Worm (Caenorhabditis elegans) whole organism, young adult: ENCODE results near the gene T01D1.7.

ENCODE experiments used
- B0035.1 ChIP-seq: sonication (generic microtip); optimal IDR thresholded peaks from 2 replicates; lab custom pipeline; 2016; ENCODE audit warnings: missing genetic modification characterization, mild to moderate bottlenecking, missing compliant biosample characterization, missing genotype, missing genetic modification reagents
- F23B12.7 ChIP-seq: sonication (generic microtip); optimal IDR thresholded peaks from 2 replicates; lab custom pipeline; 2017; ENCODE audit warnings: missing genetic modification characterization, mild to moderate bottlenecking, missing compliant biosample characterization, antibody characterized with exemption, moderate library complexity; ENCODE audit not compliant: insufficient read depth
- F37B4.10 ChIP-seq: fragments of 200-800 bp; sonication (Bioruptor generic); IDR thresholded peaks from 2 replicates; pipeline ENCODE4 v1.3.6; 2022; ENCODE audit warnings: missing genetic modification characterization, missing compliant biosample characterization
- F39B2.1 ChIP-seq: fragments of 200-800 bp; sonication (Bioruptor generic); IDR thresholded peaks from 2 replicates; pipeline ENCODE4 v1.3.6; 2022; ENCODE audit warnings: missing genetic modification reagents, missing genetic modification characterization, missing compliant biosample characterization
- F52B5.7 ChIP-seq: sonication (generic microtip); optimal IDR thresholded peaks from 2 replicates; lab custom pipeline; 2016; ENCODE audit warnings: mild to moderate bottlenecking, missing genetic modification characterization, missing compliant biosample characterization
- F57C9.4 ChIP-seq: sonication (generic microtip); optimal IDR thresholded peaks from 2 replicates; lab custom pipeline; 2017; ENCODE audit warnings: mild to moderate bottlenecking, missing genetic modification characterization, missing compliant biosample characterization
- K11D2.4 ChIP-seq: fragments of 200-800 bp; sonication (Bioruptor generic); IDR thresholded peaks from 2 replicates; pipeline ENCODE4 v1.3.6; 2022; ENCODE audit warnings: missing genetic modification reagents, missing genetic modification characterization, missing compliant biosample characterization
- K12H6.12 ChIP-seq: fragments of 200-800 bp; sonication (Bioruptor generic); optimal IDR thresholded peaks from 2 replicates; lab custom pipeline; 2018; ENCODE audit warnings: mild to moderate bottlenecking, missing genetic modification characterization, missing compliant biosample characterization
- Y53G8AR.9 ChIP-seq: fragments of 200-800 bp; sonication (Bioruptor generic); conservative IDR thresholded peaks from 2 replicates; pipeline ENCODE4 v1.3.6; 2022; ENCODE audit warnings: missing genetic modification reagents, missing genetic modification characterization, missing compliant biosample characterization
- Y56A3A.18 ChIP-seq: fragments of 200-800 bp; sonication (Bioruptor generic); IDR thresholded peaks from 2 replicates; pipeline ENCODE4 v1.3.6; 2022; ENCODE audit warnings: missing genetic modification reagents, missing genetic modification characterization, missing compliant biosample characterization
- athp-1 ChIP-seq: sonication (generic microtip); optimal IDR thresholded peaks from 2 replicates; lab custom pipeline; 2017; ENCODE audit warnings: mild to moderate bottlenecking, missing genetic modification characterization, missing compliant biosample characterization
- attf-6 ChIP-seq: fragments of 200-800 bp; sonication (Bioruptor generic); IDR thresholded peaks from 2 replicates; pipeline ENCODE4 v1.3.6; 2022; ENCODE audit warnings: missing genetic modification reagents, missing genetic modification characterization, missing compliant biosample characterization
- ccch-3 ChIP-seq: fragments of 200-800 bp; sonication (Bioruptor generic); optimal IDR thresholded peaks from 2 replicates; lab custom pipeline; 2018; ENCODE audit warnings: mild to moderate bottlenecking, missing genetic modification characterization, missing compliant biosample characterization
- cebp-2 ChIP-seq: fragments of 200-800 bp; sonication (Bioruptor generic); IDR thresholded peaks from 2 replicates; pipeline ENCODE4 v1.3.6; 2022; ENCODE audit warnings: missing genetic modification characterization, missing compliant biosample characterization
- ceh-100 ChIP-seq: fragments of 200-800 bp; sonication (Bioruptor generic); IDR thresholded peaks from 2 replicates; pipeline ENCODE4 v1.3.6; 2022; ENCODE audit warnings: missing genetic modification reagents, missing genetic modification characterization, missing compliant biosample characterization
- ceh-58 ChIP-seq: fragments of 200-800 bp; sonication (Bioruptor generic); IDR thresholded peaks from 2 replicates; pipeline ENCODE4 v1.3.6; 2022; ENCODE audit warnings: missing genetic modification characterization, missing compliant biosample characterization
- chd-7 ChIP-seq: sonication (generic microtip); optimal IDR thresholded peaks from 2 replicates; lab custom pipeline; 2016; ENCODE audit warnings: mild to moderate bottlenecking, missing genetic modification characterization, moderate library complexity, missing compliant biosample characterization
- dpff-1 ChIP-seq: sonication (generic microtip); optimal IDR thresholded peaks from 2 replicates; lab custom pipeline; 2017; ENCODE audit warnings: mild to moderate bottlenecking, missing genetic modification characterization, missing compliant biosample characterization
- dpl-1 ChIP-seq: fragments of 150-350 bp; optimal IDR thresholded peaks from 2 replicates; lab custom pipeline; 2014; ENCODE audit warnings: missing biosample characterization, missing genetic modification reagents, missing genetic modification characterization
- efl-1 ChIP-seq: fragments of 150-350 bp; optimal IDR thresholded peaks from 2 replicates; lab custom pipeline; 2014; ENCODE audit warnings: missing biosample characterization, missing genetic modification reagents, missing genetic modification characterization
- egl-18 ChIP-seq: fragments of 200-800 bp; sonication (Bioruptor generic); IDR thresholded peaks from 2 replicates; pipeline ENCODE4 v1.3.6; 2022; ENCODE audit warnings: missing genetic modification reagents, missing genetic modification characterization, missing compliant biosample characterization
- ekl-4 ChIP-seq: fragments of 200-800 bp; sonication (Bioruptor generic); IDR thresholded peaks from 2 replicates; pipeline ENCODE4 v1.3.6; 2022; ENCODE audit warnings: missing genetic modification reagents, missing genetic modification characterization, missing compliant biosample characterization
- fkh-3 ChIP-seq: sonication (generic microtip); optimal IDR thresholded peaks from 2 replicates; lab custom pipeline; 2016; ENCODE audit warnings: mild to moderate bottlenecking, missing genetic modification characterization, missing compliant biosample characterization
- him-1 ChIP-seq: sonication (generic microtip); optimal IDR thresholded peaks from 2 replicates; lab custom pipeline; 2016; ENCODE audit warnings: missing genotype, missing genetic modification reagents, missing genetic modification characterization, missing compliant biosample characterization
- hlh-26 ChIP-seq: fragments of 200-800 bp; sonication (Bioruptor generic); conservative IDR thresholded peaks from 2 replicates; pipeline ENCODE4 v1.3.6; 2022; ENCODE audit warnings: missing genetic modification reagents, missing genetic modification characterization, missing compliant biosample characterization
- hmg-1.2 ChIP-seq: fragments of 200-800 bp; sonication (Bioruptor generic); IDR thresholded peaks from 2 replicates; pipeline ENCODE4 v1.3.6; 2022; ENCODE audit warnings: missing genetic modification reagents, missing genetic modification characterization, missing compliant biosample characterization
- hsf-1 ChIP-seq: fragments of 200-800 bp; sonication (Bioruptor generic); IDR thresholded peaks from 2 replicates; pipeline ENCODE4 v1.3.6; 2022; ENCODE audit warnings: missing genetic modification reagents, missing genetic modification characterization, missing compliant biosample characterization
- lag-1 ChIP-seq: fragments of 200-800 bp; sonication (Bioruptor generic); IDR thresholded peaks from 2 replicates; pipeline ENCODE4 v1.3.6; 2022; ENCODE audit warnings: missing genetic modification reagents, missing genetic modification characterization, missing compliant biosample characterization
- let-526 ChIP-seq: fragments of 200-800 bp; sonication (Bioruptor generic); IDR thresholded peaks from 2 replicates; pipeline ENCODE4 v1.3.6; 2022; ENCODE audit warnings: missing genetic modification reagents, missing genetic modification characterization, missing compliant biosample characterization
- lin-26 ChIP-seq: fragments of 200-800 bp; sonication (Bioruptor generic); IDR thresholded peaks from 2 replicates; pipeline ENCODE4 v1.3.6; 2022; ENCODE audit warnings: missing genetic modification reagents, missing genetic modification characterization, missing compliant biosample characterization
- lin-35 ChIP-seq, 3 experiments: fragments of 150-350 bp in 2 of 3; sonication (generic microtip) in 1 of 3; optimal IDR thresholded peaks; 2 replicates each; lab custom pipeline; 2014 to 2018; ENCODE audit warnings: missing biosample characterization in 3 of 3, missing genetic modification characterization in 3 of 3, missing genetic modification reagents in 3 of 3
- lir-1 ChIP-seq: fragments of 200-800 bp; sonication (Bioruptor generic); conservative IDR thresholded peaks from 2 replicates; pipeline ENCODE4 v1.3.6; 2022; ENCODE audit warnings: missing genetic modification reagents, missing genetic modification characterization, missing compliant biosample characterization
- lsy-27 ChIP-seq: sonication (generic microtip); optimal IDR thresholded peaks from 2 replicates; lab custom pipeline; 2017; ENCODE audit warnings: missing genetic modification characterization, mild to moderate bottlenecking, missing compliant biosample characterization, antibody characterized with exemption, missing genotype, borderline replicate concordance; ENCODE audit not compliant: insufficient read depth
- madf-10 ChIP-seq: sonication (generic microtip); optimal IDR thresholded peaks from 2 replicates; lab custom pipeline; 2016; ENCODE audit warnings: mild to moderate bottlenecking, missing genetic modification characterization, missing compliant biosample characterization
- madf-3 ChIP-seq: fragments of 200-800 bp; sonication (Bioruptor generic); IDR thresholded peaks from 2 replicates; pipeline ENCODE4 v1.3.6; 2022; ENCODE audit warnings: missing genetic modification reagents, missing genetic modification characterization, missing compliant biosample characterization
- mes-4 ChIP-seq: sonication (generic microtip); optimal IDR thresholded peaks from 2 replicates; lab custom pipeline; 2016; ENCODE audit warnings: missing genotype, missing genetic modification characterization, missing compliant biosample characterization
- mxl-1 ChIP-seq: sonication (generic microtip); optimal IDR thresholded peaks from 2 replicates; lab custom pipeline; 2016; ENCODE audit warnings: missing genetic modification characterization, missing compliant biosample characterization
- nfya-1 ChIP-seq: sonication (generic microtip); optimal IDR thresholded peaks from 2 replicates; lab custom pipeline; 2017; ENCODE audit warnings: antibody characterized with exemption, missing compliant biosample characterization, missing genetic modification characterization, borderline replicate concordance; ENCODE audit not compliant: insufficient read depth
- nhr-120 ChIP-seq: fragments of 200-800 bp; sonication (Bioruptor generic); IDR thresholded peaks from 2 replicates; pipeline ENCODE4 v1.3.6; 2022; ENCODE audit warnings: missing genetic modification characterization, missing compliant biosample characterization
- nhr-80 ChIP-seq: sonication (generic microtip); optimal IDR thresholded peaks from 2 replicates; lab custom pipeline; 2016; ENCODE audit warnings: missing genetic modification characterization, missing compliant biosample characterization
- rcor-1 ChIP-seq: fragments of 200-800 bp; sonication (Bioruptor generic); IDR thresholded peaks from 2 replicates; pipeline ENCODE4 v1.3.6; 2022; ENCODE audit warnings: missing genetic modification reagents, missing genetic modification characterization, missing compliant biosample characterization
- sea-2 ChIP-seq: fragments of 200-800 bp; sonication (Bioruptor generic); IDR thresholded peaks from 2 replicates; pipeline ENCODE4 v1.3.6; 2022; ENCODE audit warnings: missing genetic modification characterization, missing compliant biosample characterization
- snpc-1.1 ChIP-seq: sonication (generic microtip); optimal IDR thresholded peaks from 2 replicates; lab custom pipeline; 2017; ENCODE audit warnings: missing genetic modification characterization, mild to moderate bottlenecking, missing compliant biosample characterization, antibody characterized with exemption, moderate library complexity, missing genotype, missing genetic modification reagents; ENCODE audit not compliant: insufficient read depth
- somi-1 ChIP-seq: fragments of 200-800 bp; sonication (Bioruptor generic); optimal IDR thresholded peaks from 2 replicates; lab custom pipeline; 2018; ENCODE audit warnings: mild to moderate bottlenecking, missing genetic modification characterization, missing compliant biosample characterization
- sptf-2 ChIP-seq: fragments of 200-800 bp; sonication (Bioruptor generic); optimal IDR thresholded peaks from 2 replicates; lab custom pipeline; 2018; ENCODE audit warnings: mild to moderate bottlenecking, missing genetic modification characterization, missing compliant biosample characterization
- tbx-9 ChIP-seq: sonication (generic microtip); optimal IDR thresholded peaks from 2 replicates; lab custom pipeline; 2016; ENCODE audit warnings: borderline replicate concordance, missing genetic modification characterization, inconsistent platforms, missing compliant biosample characterization
- unc-130 ChIP-seq: sonication (generic microtip); optimal IDR thresholded peaks from 2 replicates; lab custom pipeline; 2016; ENCODE audit warnings: missing genetic modification reagents, missing genetic modification characterization, missing compliant biosample characterization
- xnd-1 ChIP-seq: sonication (generic microtip); optimal IDR thresholded peaks from 2 replicates; lab custom pipeline; 2016; ENCODE audit warnings: missing genotype, missing genetic modification reagents, missing genetic modification characterization, missing compliant biosample characterization
- ztf-28 ChIP-seq: fragments of 200-800 bp; sonication (Bioruptor generic); IDR thresholded peaks from 2 replicates; pipeline ENCODE4 v1.3.6; 2022; ENCODE audit warnings: missing genetic modification reagents, missing genetic modification characterization, missing compliant biosample characterization

T01D1.7 gene

DNA sequence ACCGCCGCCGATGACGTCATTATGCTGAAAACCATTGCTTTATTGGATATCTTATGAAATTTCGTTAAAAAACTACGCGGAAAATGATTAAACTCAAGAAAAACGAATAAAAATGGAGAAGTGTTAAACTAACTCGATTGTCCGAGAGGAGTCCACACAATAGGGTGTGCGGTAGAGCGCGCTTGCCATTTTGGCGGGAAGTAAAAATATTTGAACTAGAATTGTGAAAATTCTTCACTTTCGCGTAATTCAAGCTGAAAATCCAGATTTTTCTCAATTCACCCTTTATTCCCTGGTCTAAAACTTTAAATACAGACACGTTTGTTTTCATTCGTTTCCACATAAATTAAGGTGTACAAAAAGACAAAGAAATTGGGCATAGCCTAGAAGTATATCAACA is 43.0 kb upstream of the T01D1.7 start, which contains the start of gene F48A11.4 (continued):
- TF ChIP-seq F23B12.7 = peak; percentile 93
- TF ChIP-seq athp-1 (tag; lab: Kevin White, UChicago) = peak; percentile 75
- no peak for TF ChIP-seq mes-4
- peak; percentile 31 for TF ChIP-seq unc-130 (GFP tag; lab: Kevin White, UChicago)
- peak; percentile 93 for TF ChIP-seq rcor-1 (GFP tag; lab: Robert Waterston, UW)
- peak; percentile 93 for TF ChIP-seq dpl-1 (GFP tag; lab: Kevin White, UChicago)
- TF ChIP-seq mxl-1 (tag; lab: Kevin White, UChicago) = no peak
- TF ChIP-seq K12H6.12 (tag; lab: Kevin White, UChicago) = peak; percentile 68
- TF ChIP-seq xnd-1 (tag; lab: Kevin White, UChicago) = peak; percentile 47
- no peak for TF ChIP-seq snpc-1.1 (tag; lab: Kevin White, UChicago)
- peak; percentile 45 for TF ChIP-seq chd-7
- 0 out of 2 replicates have a peak, but pooled peaks have one; percentile 19 for TF ChIP-seq egl-18 (GFP tag; lab: Robert Waterston, UW)
- TF ChIP-seq F57C9.4 = peak; percentile 78
- 0 out of 2 replicates have a peak, but pooled peaks have one; percentile 4 for TF ChIP-seq ceh-58 (GFP tag; lab: Robert Waterston, UW)
- TF ChIP-seq lir-1 (GFP tag; lab: Robert Waterston, UW) = peak; percentile 63; the same call in 1 of the 2 replicates
- peak; percentile 94 for TF ChIP-seq ekl-4 (GFP tag; lab: Robert Waterston, UW)
- TF ChIP-seq let-526 = no peak
- peak; percentile 10 for TF ChIP-seq nhr-80 (tag; lab: Kevin White, UChicago)
- no peak for TF ChIP-seq ztf-28 (GFP tag; lab: Robert Waterston, UW)
- TF ChIP-seq hlh-26 (GFP tag; lab: Robert Waterston, UW) = no peak
- peak; percentile 79 for TF ChIP-seq F52B5.7
- no peak for TF ChIP-seq nhr-120 (GFP tag; lab: Robert Waterston, UW)
- peak; percentile 60 to 98 (median 86) for TF ChIP-seq lin-35 (GFP tag; optimal IDR thresholded peaks at IDR 0.05; lab: Kevin White, UChicago)
- peak; percentile 24 for TF ChIP-seq somi-1 (GFP tag; lab: Kevin White, UChicago)
- peak; percentile 53; the same call in 1 of the 2 replicates for TF ChIP-seq lin-26
- no peak for TF ChIP-seq fkh-3
- TF ChIP-seq efl-1 (GFP tag; lab: Kevin White, UChicago) = peak; percentile 93
- TF ChIP-seq dpff-1 = peak; percentile 63
- no peak for TF ChIP-seq cebp-2 (GFP tag; lab: Robert Waterston, UW)
- TF ChIP-seq K11D2.4 (GFP tag; lab: Robert Waterston, UW) = peak; percentile 86
- TF ChIP-seq hmg-1.2 (GFP tag; lab: Robert Waterston, UW) = peak; percentile 60
- no peak for TF ChIP-seq ccch-3
- no peak for TF ChIP-seq F39B2.1 (GFP tag; lab: Robert Waterston, UW)
- no peak for TF ChIP-seq sea-2 (GFP tag; lab: Robert Waterston, UW)
- peak; percentile 63 for TF ChIP-seq madf-10 (tag; lab: Kevin White, UChicago)
- peak; percentile 79 for TF ChIP-seq ceh-100
- peak; percentile 74; the same call in 1 of the 2 replicates for TF ChIP-seq Y56A3A.18 (GFP tag; lab: Robert Waterston, UW)
- TF ChIP-seq Y53G8AR.9 (GFP tag; lab: Robert Waterston, UW) = peak; percentile 95
- no peak for TF ChIP-seq lsy-27 (tag; lab: Kevin White, UChicago)
- 0 out of 2 replicates have a peak, but pooled peaks have one; percentile 62 for TF ChIP-seq lag-1 (GFP tag; lab: Robert Waterston, UW)
- 0 out of 2 replicates have a peak, but pooled peaks have one; percentile 63 for TF ChIP-seq attf-6
- peak; percentile 88 for TF ChIP-seq him-1 (tag; lab: Kevin White, UChicago)
- no peak for TF ChIP-seq sptf-2 (GFP tag; lab: Kevin White, UChicago)
- TF ChIP-seq F37B4.10 (GFP tag; lab: Robert Waterston, UW) = no peak
- peak; percentile 52; the same call in 1 of the 2 replicates for TF ChIP-seq hsf-1
- TF ChIP-seq tbx-9 (tag; lab: Kevin White, UChicago) = no peak
- peak; percentile 87 for TF ChIP-seq madf-3 (GFP tag; lab: Robert Waterston, UW)
- TF ChIP-seq B0035.1 (tag; lab: Kevin White, UChicago) = peak; percentile 71
- no peak for TF ChIP-seq nfya-1 (tag; lab: Kevin White, UChicago)
